Fruit fly (Drosophila melanogaster): ENCODE measurements around the gene CG33500.
A peak's percentile ranks its signal among the peaks of the same experiment; 100 is the strongest.

Gene CG33500

dm6 chr3L:11491222-11491873 lies 17.1 kb upstream of the CG33500 start (continued):
- TF ChIP-seq Bdp1 (GFP tag; optimal IDR thresholded peaks at IDR 0.05) = no peak
- no peak for TF ChIP-seq CG42726 (GFP tag; IDR thresholded peaks at IDR 0.05; ENCODE audit: partially characterized antibody)
- TF ChIP-seq stc (GFP tag; IDR thresholded peaks at IDR 0.05) = peak; percentile 53; the same call in 1 of the 2 replicates
- no peak for TF ChIP-seq CG2202 (tag; optimal IDR thresholded peaks at IDR 0.05)
- peak; percentile 63 for TF ChIP-seq nmo (GFP tag; optimal IDR thresholded peaks at IDR 0.05)
- TF ChIP-seq CG12769 (tag; optimal IDR thresholded peaks at IDR 0.05) = peak; percentile 79
- TF ChIP-seq Ets65A (GFP tag) = no peak
- TF ChIP-seq CG9932 (GFP tag; IDR thresholded peaks at IDR 0.05) = peak; percentile 71
- TF ChIP-seq Sox102F (GFP tag; optimal IDR thresholded peaks at IDR 0.05) = peak; percentile 67
- no peak for TF ChIP-seq Fer2 (tag; optimal IDR thresholded peaks at IDR 0.05)
- TF ChIP-seq CG12236 (GFP tag; optimal IDR thresholded peaks at IDR 0.05) = no peak
- peak; percentile 65 for TF ChIP-seq CG4820 (GFP tag; optimal IDR thresholded peaks at IDR 0.05)
- no peak for TF ChIP-seq Doc3 (GFP tag; IDR thresholded peaks at IDR 0.05; ENCODE audit: partially characterized antibody)

dm6 chr3L:11491874-11492268 lies 16.6 kb upstream of the CG33500 start:
- TF ChIP-seq CG14860 (GFP tag; IDR thresholded peaks at IDR 0.05; ENCODE audit: partially characterized antibody) (no peak), oc (tag; optimal IDR thresholded peaks at IDR 0.05) (no peak), tna (GFP tag; IDR thresholded peaks at IDR 0.05; ENCODE audit: partially characterized antibody) (no peak), tx (GFP tag; optimal IDR thresholded peaks at IDR 0.05) (no peak), Hmr (GFP tag; optimal IDR thresholded peaks at IDR 0.05) (no peak), CG2875 (GFP tag; optimal IDR thresholded peaks at IDR 0.05) (peak; percentile 56), Dbx (GFP tag; IDR thresholded peaks at IDR 0.05) (no peak), CG31388 (GFP tag; optimal IDR thresholded peaks at IDR 0.05) (no peak), tap (tag; optimal IDR thresholded peaks at IDR 0.05) (peak; percentile 21), D (optimal IDR thresholded peaks at IDR 0.05) (no peak), D (GFP tag; optimal IDR thresholded peaks at IDR 0.05) (peak; percentile 52), CG10321 (GFP tag; IDR thresholded peaks at IDR 0.05) (no peak), da (GFP tag; optimal IDR thresholded peaks at IDR 0.05) (no peak), PHDP (tag; optimal IDR thresholded peaks at IDR 0.05) (no peak), hb (GFP tag; IDR thresholded peaks at IDR 0.05; ENCODE audit: partially characterized antibody) (no peak), Fer3 (tag; optimal IDR thresholded peaks at IDR 0.05) (no peak), CG9817 (tag; optimal IDR thresholded peaks at IDR 0.05) (no peak), kni (GFP tag; optimal IDR thresholded peaks at IDR 0.05) (peak; percentile 5), Dek (tag; optimal IDR thresholded peaks at IDR 0.05) (no peak), CG10147 (GFP tag; optimal IDR thresholded peaks at IDR 0.05) (no peak), CkIIα-i1 (GFP tag; IDR thresholded peaks at IDR 0.05) (no peak), sr (GFP tag; IDR thresholded peaks at IDR 0.05) (no peak), CG4404 (GFP tag; IDR thresholded peaks at IDR 0.05) (no peak), knrl (GFP tag; IDR thresholded peaks at IDR 0.05; ENCODE audit: partially characterized antibody) (no peak), Camta (GFP tag; optimal IDR thresholded peaks at IDR 0.05) (no peak), toy (GFP tag; IDR thresholded peaks at IDR 0.05) (no peak), gsb (GFP tag; IDR thresholded peaks at IDR 0.05) (no peak), so (GFP tag; IDR thresholded peaks at IDR 0.05) (0 out of 3 replicates have a peak, but pooled peaks have one; percentile 36), zfh1 (GFP tag; IDR thresholded peaks at IDR 0.05) (peak; percentile 47; the same call in 1 of the 3 replicates), Mes4 (GFP tag; optimal IDR thresholded peaks at IDR 0.05) (no peak), gce (GFP tag; IDR thresholded peaks at IDR 0.05) (no peak), CG15601 (tag; optimal IDR thresholded peaks at IDR 0.05) (peak; percentile 62), Myb (GFP tag; optimal IDR thresholded peaks at IDR 0.05) (no peak), bab2 (GFP tag; optimal IDR thresholded peaks at IDR 0.05) (no peak), CG7745 (tag; optimal IDR thresholded peaks at IDR 0.05) (no peak), CG31365 (tag; optimal IDR thresholded peaks at IDR 0.05) (no peak), CG8359 (GFP tag; optimal IDR thresholded peaks at IDR 0.05; ENCODE audit: borderline replicate concordance) (peak; percentile 15)

Measured in whole organism, embryonic.